Worm (Caenorhabditis elegans): Measurements from ENCODE around the gene F22F7.11.

DNA sequence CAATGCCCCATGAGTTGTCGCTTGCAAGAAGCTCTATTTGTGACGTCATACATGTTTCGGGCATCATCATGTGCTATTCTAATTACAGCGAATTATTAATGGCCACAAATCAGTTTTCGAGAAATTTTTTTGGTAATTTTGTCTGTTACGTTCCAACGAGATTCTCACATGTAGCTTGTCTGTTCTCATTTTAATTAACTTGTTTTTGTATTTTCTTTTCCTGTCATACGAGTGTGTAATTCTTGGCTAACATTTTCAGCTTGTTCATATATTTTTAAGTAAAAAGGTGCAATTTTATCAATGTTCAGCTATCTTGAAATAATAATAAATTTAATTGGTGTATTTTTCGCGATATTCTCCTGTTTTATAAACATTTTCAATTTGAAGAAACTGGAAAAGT is 35.6 kb downstream of the F22F7.11 start, which contains the start of gene srbc-21:
- TF ChIP-seq ceh-36 (tag; optimal IDR thresholded peaks at IDR 0.05) (no peak), flt-1 (GFP tag; IDR thresholded peaks at IDR 0.05) (no peak), ama-1 (optimal IDR thresholded peaks at IDR 0.05) (no peak), tbx-37 (GFP tag; conservative IDR thresholded peaks at IDR 0.05) (no peak), ets-7 (tag; optimal IDR thresholded peaks at IDR 0.05) (no peak), sea-1 (GFP tag; conservative IDR thresholded peaks at IDR 0.05) (no peak), tbx-11 (GFP tag; IDR thresholded peaks at IDR 0.05) (no peak), scrt-1 (GFP tag; IDR thresholded peaks at IDR 0.05) (no peak), hmg-4 (GFP tag; optimal IDR thresholded peaks at IDR 0.05) (no peak), hnd-1 (tag; optimal IDR thresholded peaks at IDR 0.05) (no peak)
